Fruit fly (Drosophila melanogaster): ENCODE data around the gene Irbp18.
A peak's percentile ranks its signal among the peaks of the same experiment; 100 is the strongest.

The Irbp18 gene

dm6 chr3L:11096195-11096908 is 1.6 kb downstream of the Irbp18 start, which contains the start of the genes CG46439, Iyd and CG33947 (continued):
- TF ChIP-seq CG9139 (GFP tag; optimal IDR thresholded peaks at IDR 0.05) (peak; percentile 80), Ets21C (GFP tag; optimal IDR thresholded peaks at IDR 0.05) (no peak), Blimp-1 (GFP tag; optimal IDR thresholded peaks at IDR 0.05) (peak; percentile 28), Sox14 (GFP tag; optimal IDR thresholded peaks at IDR 0.05) (peak; percentile 58), ss (GFP tag; optimal IDR thresholded peaks at IDR 0.05) (peak; percentile 61 to 77), Hr39 (GFP tag; optimal IDR thresholded peaks at IDR 0.05) (no peak), Hr4 (GFP tag; optimal IDR thresholded peaks at IDR 0.05) (peak; percentile 29), fkh (GFP tag; optimal IDR thresholded peaks at IDR 0.05) (no peak), Hr38 (GFP tag; optimal IDR thresholded peaks at IDR 0.05) (no peak), dsx (GFP tag; optimal IDR thresholded peaks at IDR 0.05; ENCODE audit: poor library complexity, severe bottlenecking) (peak; percentile 30), CG8119 (GFP tag; IDR thresholded peaks at IDR 0.05) (peak; percentile 84; the same call in 2 of the 3 replicates), Eip75B (GFP tag; optimal IDR thresholded peaks at IDR 0.05) (peak; percentile 67), spab (GFP tag; optimal IDR thresholded peaks at IDR 0.05) (peak; percentile 70), lz (GFP tag; optimal IDR thresholded peaks at IDR 0.05) (peak; percentile 24), CG6792 (GFP tag; optimal IDR thresholded peaks at IDR 0.05) (peak; percentile 46), Lpt (GFP tag; optimal IDR thresholded peaks at IDR 0.05) (peak; percentile 69), Sox15 (GFP tag; optimal IDR thresholded peaks at IDR 0.05) (no peak), CG1621 (tag; optimal IDR thresholded peaks at IDR 0.05) (peak; percentile 65), achi (GFP tag; optimal IDR thresholded peaks at IDR 0.05) (peak; percentile 27), CG11294 (GFP tag; IDR thresholded peaks at IDR 0.05) (no peak; the same call in 1 of the 2 replicates), CG16779 (tag; optimal IDR thresholded peaks at IDR 0.05) (peak; percentile 86), Sox102F (GFP tag; optimal IDR thresholded peaks at IDR 0.05) (peak; percentile 46), Eip93F (GFP tag; optimal IDR thresholded peaks at IDR 0.05) (peak; percentile 71), acj6 (GFP tag; optimal IDR thresholded peaks at IDR 0.05) (peak; percentile 22), CG3032 (tag; optimal IDR thresholded peaks at IDR 0.05) (peak; percentile 62), CG11902 (GFP tag; optimal IDR thresholded peaks at IDR 0.05) (no peak), CG11762 (GFP tag; optimal IDR thresholded peaks at IDR 0.05; ENCODE audit: insufficient read depth) (peak; percentile 3), fd59A (GFP tag; optimal IDR thresholded peaks at IDR 0.05) (no peak), svp (GFP tag) (peak; percentile 47), salr (GFP tag; optimal IDR thresholded peaks at IDR 0.05) (peak in 1 of 2 experiments; percentile 9), CG3919 (GFP tag; optimal IDR thresholded peaks at IDR 0.05) (peak; percentile 59), pdm3 (GFP tag; optimal IDR thresholded peaks at IDR 0.05) (peak; percentile 36)

- TF ChIP-seq dsx (GFP tag; optimal IDR thresholded peaks at IDR 0.05; ENCODE audit: poor library complexity, severe bottlenecking): no peak
- no peak for TF ChIP-seq dac (GFP tag; optimal IDR thresholded peaks at IDR 0.05)
- TF ChIP-seq CG7368 (GFP tag; optimal IDR thresholded peaks at IDR 0.05): no peak
- TF ChIP-seq CG32006 (GFP tag; optimal IDR thresholded peaks at IDR 0.05): no peak
- TF ChIP-seq spab (GFP tag; optimal IDR thresholded peaks at IDR 0.05): no peak
- peak; percentile 9 for TF ChIP-seq svp (GFP tag)
- TF ChIP-seq CG6808 (GFP tag; optimal IDR thresholded peaks at IDR 0.05): no peak
- peak; percentile 37 for TF ChIP-seq Eip78C (GFP tag)
- no peak for TF ChIP-seq lz (GFP tag; optimal IDR thresholded peaks at IDR 0.05)
- TF ChIP-seq CG3032 (tag; optimal IDR thresholded peaks at IDR 0.05): no peak
- TF ChIP-seq CG16779 (tag; optimal IDR thresholded peaks at IDR 0.05): no peak
- TF ChIP-seq Blimp-1 (GFP tag; optimal IDR thresholded peaks at IDR 0.05): no peak
- no peak for TF ChIP-seq achi (GFP tag; optimal IDR thresholded peaks at IDR 0.05)
- TF ChIP-seq Lpt (GFP tag; optimal IDR thresholded peaks at IDR 0.05): no peak
- TF ChIP-seq Hr4 (GFP tag; optimal IDR thresholded peaks at IDR 0.05): no peak
- TF ChIP-seq CG3919 (GFP tag; optimal IDR thresholded peaks at IDR 0.05): no peak
Observed at dm6 chr3L:11094279-11094678, 3.7 kb downstream of the Irbp18 start.

Data from whole organism, prepupa.